Fruit fly (Drosophila melanogaster) S2 (cell line): ENCODE measurements around the gene CG5050.

ENCODE experiments used
- CG8478 ChIP-seq: fragments of >200 bp; optimal IDR thresholded peaks from 2 replicates; lab custom pipeline; 2018
- CTCF ChIP-seq, 2 experiments: fragments of >200 bp; optimal IDR thresholded peaks; 2 replicates each; lab custom pipeline; 2018

The CG5050 gene

DNA sequence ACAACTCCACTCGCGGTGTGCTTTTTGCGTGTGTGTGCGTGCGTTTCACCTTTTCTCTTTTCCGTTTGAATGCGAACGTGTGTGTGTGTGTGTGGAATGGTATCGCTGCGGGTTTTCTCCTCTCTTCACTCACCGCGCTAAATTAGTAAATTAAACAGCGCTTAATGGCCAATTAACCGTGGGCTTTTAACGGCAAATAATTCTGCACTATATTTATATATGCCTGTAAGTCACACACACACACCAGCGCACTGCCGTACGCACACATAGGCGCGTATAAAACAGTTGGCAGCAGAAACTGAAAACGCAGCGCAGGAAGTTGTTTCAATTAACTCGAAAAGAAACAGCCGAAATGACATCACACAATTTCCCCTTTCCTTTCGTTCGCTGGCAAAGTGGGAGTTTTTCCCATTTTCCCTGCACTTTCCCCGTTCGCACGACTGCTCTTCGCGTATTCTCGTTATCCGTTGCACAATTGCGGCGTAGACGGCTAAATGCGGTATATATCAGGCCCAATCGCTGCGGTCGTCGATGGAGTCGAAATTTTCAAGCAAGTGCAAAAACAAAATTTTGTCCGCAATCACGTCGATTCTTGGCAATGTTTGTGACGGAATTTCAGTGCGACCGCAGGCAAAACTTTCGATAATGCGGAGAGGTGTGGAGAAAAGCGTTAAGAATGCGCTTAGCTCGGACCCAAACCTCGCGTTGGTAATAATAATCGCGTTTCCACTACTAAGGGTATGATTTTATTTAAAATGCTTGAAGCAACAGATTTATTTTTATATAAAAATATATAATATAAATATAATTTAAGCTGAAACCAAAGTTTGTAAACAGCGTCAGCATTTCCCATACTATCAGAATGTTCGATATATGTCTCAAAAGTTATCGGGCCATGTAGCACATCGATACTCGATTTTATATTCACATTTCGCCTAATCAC is 20.1 kb downstream of the CG5050 start, which contains the start of gene BicD:
TSS of gene BicD (minus strand) at position 634 of the 943 bp plus-strand sequence.
- TF ChIP-seq CTCF (optimal IDR thresholded peaks at IDR 0.05; lab: Kevin White, UChicago) = no peak
- TF ChIP-seq CG8478 (lab: Kevin White, UChicago) = no peak

DNA sequence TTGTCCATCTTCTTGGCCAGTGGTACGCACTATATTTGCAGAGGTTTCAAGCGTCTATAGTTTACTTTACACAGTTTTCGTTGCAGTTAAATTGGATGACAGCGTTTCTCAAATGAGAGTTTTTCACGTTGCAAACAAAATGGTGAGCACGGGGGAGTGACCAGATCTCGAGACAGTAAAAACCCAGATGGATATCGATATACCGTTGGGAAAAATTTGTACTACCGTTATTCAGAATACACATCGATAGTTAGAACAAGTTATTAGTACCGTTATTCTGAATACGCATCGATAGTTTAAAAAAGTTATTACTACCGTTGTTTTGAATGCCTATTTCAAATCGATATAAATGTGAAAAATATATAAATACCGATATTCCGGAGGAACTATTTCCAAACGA is 25.0 kb downstream of the CG5050 start, which contains the start of gene cass:
TSS of gene cass (minus strand) at position 179 of the 400 bp plus-strand sequence.
- TF ChIP-seq CG8478 (lab: Kevin White, UChicago) = no peak
- peak in 1 of 2 experiments; percentile 28 for TF ChIP-seq CTCF (optimal IDR thresholded peaks at IDR 0.05; lab: Kevin White, UChicago)

DNA sequence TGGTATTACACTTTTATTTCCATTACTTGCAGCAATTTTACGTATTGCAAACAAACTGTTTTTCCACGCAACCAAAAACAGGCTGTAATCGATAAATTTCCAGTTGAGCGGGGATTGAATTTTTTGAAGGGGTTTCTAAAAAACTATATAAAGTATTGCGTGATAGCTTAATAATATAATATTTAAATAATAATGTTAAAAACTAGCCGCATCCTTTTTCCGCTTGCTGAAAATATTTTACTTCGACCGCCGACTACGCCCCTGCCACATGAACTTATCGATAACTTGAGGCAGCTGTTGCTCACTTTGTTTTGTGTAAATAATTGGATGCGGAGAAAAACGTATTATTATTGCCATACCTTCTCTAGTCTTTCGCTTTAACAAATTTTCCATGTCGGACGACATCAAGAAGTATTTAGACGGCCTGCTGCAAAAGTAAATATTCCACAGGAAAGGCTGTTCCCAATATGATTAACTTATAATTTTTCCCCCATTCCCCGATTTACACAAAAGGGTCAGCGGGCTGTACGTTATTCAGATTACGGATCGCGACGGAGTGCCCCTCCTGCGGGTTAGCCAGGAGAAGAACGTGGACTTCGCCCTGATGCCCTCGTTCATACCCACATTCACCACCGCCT is 28.3 kb downstream of the CG5050 start, which contains the start of the genes fws and Lamtor3:
TSS of gene fws (minus strand) at position 87 of the 638 bp plus-strand sequence.
TSS of gene Lamtor3 (plus strand) at position 289 of the 638 bp plus-strand sequence.
- TF ChIP-seq CG8478 (lab: Kevin White, UChicago) (no peak), CTCF (optimal IDR thresholded peaks at IDR 0.05; lab: Kevin White, UChicago) (no peak)

DNA sequence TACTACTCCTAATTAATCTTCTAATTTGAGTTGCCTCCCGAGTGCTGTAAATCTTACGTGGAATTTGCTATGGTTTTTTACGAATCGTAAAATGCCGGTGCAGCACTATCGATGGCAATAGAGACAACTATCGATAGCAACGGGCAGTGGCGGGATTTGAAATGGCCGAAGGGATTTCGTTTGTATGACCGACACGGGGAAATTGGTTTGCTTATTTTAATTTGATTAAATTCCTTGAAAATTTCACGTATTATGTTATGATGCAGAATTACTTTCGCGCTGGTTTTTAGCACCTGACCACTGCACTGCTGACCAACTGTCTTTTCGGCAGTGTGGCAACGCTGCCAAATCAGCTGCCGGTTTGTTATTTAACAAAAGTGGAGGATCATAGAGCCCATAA is 31.4 kb downstream of the CG5050 start, which contains the start of the genes GCS2beta and CG5131:
TSS of gene GCS2beta (minus strand) at position 134 of the 400 bp plus-strand sequence.
TSS of gene CG5131 (plus strand) at position 328 of the 400 bp plus-strand sequence.
- TF ChIP-seq CG8478 (lab: Kevin White, UChicago) (no peak), CTCF (optimal IDR thresholded peaks at IDR 0.05; lab: Kevin White, UChicago) (peak in 1 of 2 experiments; percentile 18)

DNA sequence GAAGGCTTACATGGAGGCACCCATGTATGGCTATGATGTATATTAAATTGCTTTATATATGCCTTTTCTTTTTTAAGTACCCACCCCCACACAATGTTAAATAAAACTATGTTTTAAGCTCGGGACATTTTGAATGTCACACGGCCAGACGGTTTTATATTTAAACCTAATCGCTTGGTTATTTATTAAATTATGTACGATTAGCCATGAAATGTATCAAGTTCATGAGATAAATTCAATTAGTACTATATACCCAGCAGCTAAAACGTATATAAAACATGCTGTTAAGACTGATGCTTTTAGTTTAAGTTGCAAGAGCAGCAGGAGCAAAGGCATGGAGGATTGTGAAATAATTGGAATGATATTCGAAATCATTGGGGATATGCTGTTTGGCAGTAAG is 32.7 kb downstream of the CG5050 start, which contains the start of the genes CG43221 and CG43645:
TSS of gene CG43221 (plus strand) at position 301 of the 400 bp plus-strand sequence.
TSS of gene CG43645 (plus strand) at position 301 of the 400 bp plus-strand sequence.
- no peak for TF ChIP-seq CG8478 (lab: Kevin White, UChicago)
- TF ChIP-seq CTCF (optimal IDR thresholded peaks at IDR 0.05; lab: Kevin White, UChicago) = no peak

DNA sequence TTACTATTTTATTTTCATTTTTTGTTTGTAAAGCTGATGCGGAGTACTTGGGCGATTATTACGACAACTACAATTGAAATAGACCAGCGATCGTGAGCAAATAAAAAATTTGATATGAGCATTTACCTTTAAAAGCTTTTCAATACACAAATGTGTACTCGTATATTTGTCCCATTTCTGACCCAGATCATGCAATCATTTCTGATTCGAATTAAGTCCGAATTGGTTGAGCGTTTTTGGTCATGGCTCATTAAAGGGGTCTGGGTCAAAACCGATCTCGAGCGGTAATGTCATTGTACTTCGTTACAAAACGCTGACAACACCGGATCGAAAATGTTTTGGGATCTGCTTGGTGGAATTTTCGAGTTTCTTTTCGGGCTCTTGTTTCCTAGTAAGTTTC is 33.5 kb downstream of the CG5050 start, which contains the start of gene CG43220:
TSS of gene CG43220 (plus strand) at position 301 of the 400 bp plus-strand sequence.
- TF ChIP-seq CTCF (optimal IDR thresholded peaks at IDR 0.05; lab: Kevin White, UChicago) (no peak), CG8478 (lab: Kevin White, UChicago) (no peak)

DNA sequence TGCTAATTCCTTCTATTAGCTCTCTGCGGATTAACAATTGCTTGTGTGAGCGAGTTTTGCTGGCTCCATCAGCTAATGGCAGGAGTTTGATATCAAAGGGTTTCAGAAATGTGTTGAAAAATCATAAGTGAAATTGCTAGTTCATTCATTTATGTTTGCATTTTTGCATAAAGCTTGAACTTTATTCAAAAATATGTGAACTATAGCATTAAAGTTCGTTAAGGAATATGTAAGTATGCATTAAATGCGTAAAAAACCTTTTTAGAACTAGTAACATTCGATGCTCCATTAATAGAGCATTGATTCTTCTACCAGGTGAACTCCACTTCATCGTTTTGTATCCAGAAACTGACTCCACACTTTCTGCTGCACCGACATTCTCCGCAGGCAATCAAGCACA is 40.0 kb downstream of the CG5050 start:
- no peak for TF ChIP-seq CG8478 (lab: Kevin White, UChicago)
- no peak for TF ChIP-seq CTCF (optimal IDR thresholded peaks at IDR 0.05; lab: Kevin White, UChicago)

DNA sequence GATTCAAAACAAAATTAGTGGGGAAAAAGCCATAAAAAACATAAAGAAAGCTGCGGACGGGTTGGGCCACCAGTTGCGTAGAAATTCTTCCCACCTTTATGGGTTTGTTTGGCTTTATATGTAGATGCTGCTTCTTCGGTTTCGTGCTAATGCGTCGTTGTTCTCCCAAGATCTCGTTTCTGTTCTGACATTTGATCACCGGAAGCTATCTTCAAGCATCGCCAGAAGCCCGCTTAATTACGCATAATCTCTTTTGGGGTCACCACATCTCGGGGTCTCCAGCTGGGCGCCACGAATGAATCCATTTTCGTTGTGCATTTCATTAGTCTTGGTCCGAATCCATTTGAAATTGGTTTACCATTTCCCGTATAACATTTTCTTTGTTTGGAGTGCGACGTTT is 43.0 kb downstream of the CG5050 start:
- no peak for TF ChIP-seq CTCF (optimal IDR thresholded peaks at IDR 0.05; lab: Kevin White, UChicago)
- no peak for TF ChIP-seq CG8478 (lab: Kevin White, UChicago)

DNA sequence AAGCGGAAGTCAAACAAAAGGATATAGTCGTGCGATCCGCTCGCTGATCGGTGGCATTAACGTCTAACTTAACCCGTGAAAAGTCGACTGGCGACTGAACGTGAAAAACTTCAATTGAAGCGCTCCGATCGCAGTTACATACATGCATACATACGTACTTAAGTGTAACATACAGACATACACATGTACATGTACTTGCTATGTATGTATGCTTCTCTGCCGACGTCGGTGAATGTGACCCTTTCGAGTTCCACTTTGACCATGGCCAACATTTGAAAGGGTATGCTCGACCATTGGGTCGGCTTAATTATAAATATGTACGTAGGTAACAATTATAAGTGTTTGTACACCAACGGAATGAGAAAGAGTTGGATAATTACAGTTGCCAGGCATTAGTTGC is 44.4 kb downstream of the CG5050 start, which contains the start of gene qua:
TSS of gene qua (minus strand) at position 101 of the 400 bp plus-strand sequence.
- TF ChIP-seq CTCF (optimal IDR thresholded peaks at IDR 0.05; lab: Kevin White, UChicago) = no peak
- TF ChIP-seq CG8478 (lab: Kevin White, UChicago) = no peak

DNA sequence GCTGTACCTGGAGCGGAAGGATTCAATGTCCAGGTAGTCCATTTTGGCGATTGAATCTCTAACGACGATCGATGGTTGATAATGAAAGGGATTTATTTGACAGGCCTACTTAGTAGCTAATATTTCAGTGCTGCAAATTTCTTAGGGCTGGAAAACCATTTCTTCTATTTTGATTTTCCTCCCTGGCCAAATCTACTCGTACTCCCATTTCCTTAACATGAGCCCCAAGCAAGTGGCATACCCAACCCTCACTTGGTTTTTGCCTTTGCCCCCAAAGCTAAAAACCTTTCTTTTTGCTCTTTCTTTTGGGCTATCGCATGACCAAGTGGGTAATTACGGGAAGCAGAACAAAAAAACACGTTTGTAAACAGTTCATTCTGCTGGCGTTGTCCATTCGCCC is 46.0 kb downstream of the CG5050 start, which contains the start of gene CG15142:
TSS of gene CG15142 (minus strand) at position 101 of the 400 bp plus-strand sequence.
- TF ChIP-seq CG8478 (lab: Kevin White, UChicago) (no peak), CTCF (optimal IDR thresholded peaks at IDR 0.05; lab: Kevin White, UChicago) (no peak)

DNA sequence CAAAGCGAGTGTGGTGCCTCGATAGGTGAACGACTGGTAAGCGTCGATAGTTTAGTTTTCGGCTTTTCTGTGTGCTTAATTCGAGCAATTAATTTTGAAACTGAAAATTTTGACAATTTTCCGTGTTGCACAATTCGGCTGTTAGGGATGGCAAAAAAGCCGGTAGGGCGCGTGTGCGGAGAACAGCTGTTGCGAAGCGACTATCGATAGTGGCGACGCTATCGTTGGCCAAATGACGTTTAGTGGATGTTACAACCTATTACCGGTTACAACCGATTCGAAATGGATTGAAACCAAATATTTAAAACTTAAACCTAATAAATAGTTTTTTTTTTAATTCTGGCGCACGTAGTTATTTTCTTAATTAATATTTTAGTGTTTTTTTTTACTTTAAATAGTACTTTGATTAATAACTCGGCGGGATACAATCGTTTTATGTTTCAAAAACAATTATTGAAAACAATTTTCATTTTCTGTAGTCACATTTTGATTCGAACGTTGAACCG is 48.3 kb downstream of the CG5050 start, which contains the start of the genes mEFTs and Dhc36C:
TSS of gene mEFTs (minus strand) at position 161 of the 506 bp plus-strand sequence.
TSS of gene Dhc36C (plus strand) at position 456 of the 506 bp plus-strand sequence.
- TF ChIP-seq CTCF (optimal IDR thresholded peaks at IDR 0.05; lab: Kevin White, UChicago) (peak; percentile 37 to 57), CG8478 (lab: Kevin White, UChicago) (no peak)
